Worm (Caenorhabditis elegans): Measurements from ENCODE around the gene F01D5.6.

DNA sequence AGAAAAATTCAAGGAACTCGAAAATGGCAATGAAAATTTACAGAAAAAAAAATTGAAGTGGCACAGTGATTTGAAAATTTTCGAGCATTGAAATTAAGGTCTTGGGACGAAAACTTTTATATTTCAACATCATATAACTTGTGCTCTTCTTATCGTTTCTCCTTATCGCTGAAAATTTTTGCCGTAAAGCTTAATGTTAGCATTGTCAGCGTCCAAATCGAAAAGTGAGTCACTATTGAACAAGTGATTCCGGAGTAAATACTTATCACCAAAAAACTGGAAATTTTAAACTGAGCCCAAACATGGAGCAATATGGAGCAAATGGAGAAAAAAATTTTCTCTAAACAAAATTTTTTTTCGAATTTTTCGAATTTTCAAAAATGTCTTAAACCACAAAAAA, 49.4 kb downstream of the F01D5.6 start:
- TF ChIP-seq hlh-11 (tag; optimal IDR thresholded peaks at IDR 0.05) (no peak), lir-3 (tag; optimal IDR thresholded peaks at IDR 0.05) (no peak), egl-27 (tag; optimal IDR thresholded peaks at IDR 0.05) (no peak), fos-1 (tag; optimal IDR thresholded peaks at IDR 0.05) (no peak), skn-1 (tag; optimal IDR thresholded peaks at IDR 0.05) (no peak), nhr-11 (tag; optimal IDR thresholded peaks at IDR 0.05) (no peak), daf-19 (GFP tag; conservative IDR thresholded peaks at IDR 0.05) (no peak), nhr-10 (tag; optimal IDR thresholded peaks at IDR 0.05) (no peak), ztf-11 (tag; optimal IDR thresholded peaks at IDR 0.05) (no peak), lin-15B (tag; optimal IDR thresholded peaks at IDR 0.05) (no peak), unc-62 (GFP tag; optimal IDR thresholded peaks at IDR 0.05 in 1 of 2) (no peak), unc-62 (tag; optimal IDR thresholded peaks at IDR 0.05) (no peak), duxl-1 (tag; optimal IDR thresholded peaks at IDR 0.05; ENCODE audit: poor library complexity) (no peak)

All from whole organism, L4 larva.